Worm (Caenorhabditis elegans): Measurements from ENCODE around the gene larp-1.
A peak's percentile ranks its signal among the peaks of the same experiment; 100 is the strongest.

Gene larp-1

DNA sequence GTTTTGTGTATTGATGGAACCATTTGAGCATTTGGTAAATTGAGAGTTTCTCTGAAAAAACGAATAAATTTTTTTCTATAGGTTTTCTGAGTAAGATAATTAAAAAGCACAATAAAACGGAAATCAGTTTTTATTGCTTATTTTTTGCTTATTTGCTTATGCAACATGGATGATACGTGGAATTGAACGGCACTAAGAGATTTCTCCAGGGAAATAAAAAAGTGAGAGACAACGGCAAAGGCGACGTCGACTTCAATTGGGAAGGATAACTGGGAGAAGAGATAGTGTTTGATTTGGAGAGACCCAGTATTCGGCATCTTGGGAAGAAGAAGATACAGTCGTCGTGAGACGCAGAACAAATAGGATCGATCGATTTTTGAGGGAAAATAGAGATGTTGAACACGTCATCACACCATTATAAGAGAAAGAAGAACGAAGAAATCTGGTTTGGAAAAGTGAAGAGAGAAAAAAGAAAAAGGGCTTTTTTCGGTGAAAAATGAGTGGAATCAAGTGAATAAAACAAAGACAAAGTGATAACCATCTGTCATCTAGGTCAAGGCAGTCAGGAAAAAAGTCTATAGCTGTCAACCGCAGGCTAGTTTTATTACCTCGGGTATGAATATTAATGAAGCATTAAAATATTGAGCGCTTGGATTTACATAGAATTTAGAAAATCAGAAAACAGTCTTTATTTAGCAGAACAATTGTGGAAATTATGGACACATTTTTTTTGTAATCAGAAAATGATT, 19.2 kb downstream of the larp-1 start, which contains the start of gene tmem-131 (continued):
- no peak for TF ChIP-seq lin-39 (tag; optimal IDR thresholded peaks at IDR 0.05)
- TF ChIP-seq eor-1 (tag; optimal IDR thresholded peaks at IDR 0.05) = no peak
- peak; percentile 83 for TF ChIP-seq nhr-23 (tag; optimal IDR thresholded peaks at IDR 0.05)
- peak; percentile 91 for TF ChIP-seq nhr-25 (tag; optimal IDR thresholded peaks at IDR 0.05)
- TF ChIP-seq mml-1 (tag; optimal IDR thresholded peaks at IDR 0.05) = no peak
- no peak for TF ChIP-seq nhr-28 (tag; optimal IDR thresholded peaks at IDR 0.05)
- TF ChIP-seq nhr-67 (tag; optimal IDR thresholded peaks at IDR 0.05) = no peak
- peak; percentile 79 for TF ChIP-seq ceh-28 (tag; optimal IDR thresholded peaks at IDR 0.05)
- no peak for TF ChIP-seq nhr-77 (tag; optimal IDR thresholded peaks at IDR 0.05)
- TF ChIP-seq nhr-237 (tag; optimal IDR thresholded peaks at IDR 0.05) = no peak
- TF ChIP-seq ztf-4 (tag; optimal IDR thresholded peaks at IDR 0.05) = no peak
- no peak for TF ChIP-seq fos-1 (tag; optimal IDR thresholded peaks at IDR 0.05)

DNA sequence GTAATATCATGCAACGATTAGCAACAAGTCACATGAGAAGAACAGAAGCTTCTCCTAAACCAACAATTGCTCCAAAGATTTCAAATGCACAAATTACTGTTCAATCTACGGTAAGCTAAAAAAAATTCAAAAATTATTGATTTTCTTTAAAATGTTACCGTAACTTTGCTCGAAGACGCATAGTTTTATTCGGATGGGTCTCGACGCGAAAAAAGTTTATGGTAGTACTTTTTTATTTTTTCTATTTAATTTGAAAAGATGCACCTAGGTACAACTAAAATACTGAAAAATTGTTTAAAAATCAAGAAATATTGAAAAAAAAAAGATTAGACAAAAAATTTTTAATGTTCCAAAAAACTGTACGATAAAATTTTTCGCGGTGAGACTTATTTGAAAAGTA, 29.8 kb downstream of the larp-1 start:
- no peak for TF ChIP-seq ZK546.5 (tag; optimal IDR thresholded peaks at IDR 0.05)
- TF ChIP-seq nhr-25 (tag; optimal IDR thresholded peaks at IDR 0.05) = no peak
- TF ChIP-seq nhr-237 (tag; optimal IDR thresholded peaks at IDR 0.05) = no peak
- TF ChIP-seq fkh-10 (GFP tag; optimal IDR thresholded peaks at IDR 0.05) = no peak
- TF ChIP-seq mml-1 (tag; optimal IDR thresholded peaks at IDR 0.05) = no peak
- TF ChIP-seq daf-12 (tag; optimal IDR thresholded peaks at IDR 0.05) = no peak
- no peak for TF ChIP-seq ceh-16 (tag; optimal IDR thresholded peaks at IDR 0.05)
- TF ChIP-seq jun-1 (tag; optimal IDR thresholded peaks at IDR 0.05) = no peak
- no peak for TF ChIP-seq lin-39 (tag; optimal IDR thresholded peaks at IDR 0.05)
- TF ChIP-seq nhr-67 (tag; optimal IDR thresholded peaks at IDR 0.05) = no peak
- no peak for TF ChIP-seq nhr-77 (tag; optimal IDR thresholded peaks at IDR 0.05)
- no peak for TF ChIP-seq sea-2 (GFP tag; optimal IDR thresholded peaks at IDR 0.05)
- no peak for TF ChIP-seq ama-1 (optimal IDR thresholded peaks at IDR 0.05)
- no peak for TF ChIP-seq R02D3.7 (tag; optimal IDR thresholded peaks at IDR 0.05)
- TF ChIP-seq nhr-76 (tag; optimal IDR thresholded peaks at IDR 0.05) = no peak

DNA sequence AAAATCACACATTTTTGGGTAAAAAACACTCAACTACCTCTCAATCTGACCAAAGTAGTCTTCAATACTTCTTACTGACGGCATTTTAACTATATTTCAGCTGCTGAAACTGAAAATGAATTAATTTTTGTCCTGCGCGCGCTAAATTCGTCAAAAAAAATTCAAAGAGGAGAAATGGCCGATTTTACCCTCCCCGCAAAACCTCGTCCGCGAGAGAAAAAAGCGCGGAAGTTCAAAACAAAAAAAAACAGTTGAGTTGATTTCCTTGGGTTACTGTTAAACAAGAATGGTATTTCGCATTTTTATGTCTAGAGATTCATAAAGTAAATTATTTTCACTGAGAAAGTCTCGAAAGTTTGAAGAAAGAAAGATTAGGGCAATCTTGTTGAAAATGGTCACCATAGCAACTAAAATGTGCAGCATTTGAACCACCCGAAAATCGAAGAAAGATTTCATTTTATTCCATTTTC, 30.6 kb downstream of the larp-1 start, which contains the start of the genes C27F2.10 and wdr-60:
Gene C27F2.10, minus strand, starts transcription at position 109 of the 470 bp plus-strand sequence.
Gene wdr-60, plus strand, starts transcription at position 420 of the 470 bp plus-strand sequence.
- TF ChIP-seq elt-2 (tag; optimal IDR thresholded peaks at IDR 0.05) (no peak), nfya-1 (tag; optimal IDR thresholded peaks at IDR 0.05; ENCODE audit: insufficient read depth) (peak; percentile 55), R02D3.7 (tag; optimal IDR thresholded peaks at IDR 0.05) (no peak), daf-12 (tag; optimal IDR thresholded peaks at IDR 0.05) (no peak), tbx-2 (tag; optimal IDR thresholded peaks at IDR 0.05) (no peak), nhr-237 (tag; optimal IDR thresholded peaks at IDR 0.05) (no peak), nhr-12 (tag; optimal IDR thresholded peaks at IDR 0.05) (no peak), ceh-82 (tag; optimal IDR thresholded peaks at IDR 0.05) (no peak), ceh-9 (tag; optimal IDR thresholded peaks at IDR 0.05) (no peak), skn-1 (tag; optimal IDR thresholded peaks at IDR 0.05) (no peak), nhr-23 (tag; optimal IDR thresholded peaks at IDR 0.05) (peak; percentile 1), nhr-25 (tag; optimal IDR thresholded peaks at IDR 0.05) (no peak), nhr-76 (tag; optimal IDR thresholded peaks at IDR 0.05) (no peak), hmg-11 (tag; optimal IDR thresholded peaks at IDR 0.05) (no peak), egl-5 (tag; optimal IDR thresholded peaks at IDR 0.05) (no peak), eor-1 (tag; optimal IDR thresholded peaks at IDR 0.05) (no peak), lin-39 (tag; optimal IDR thresholded peaks at IDR 0.05) (no peak), nhr-28 (tag; optimal IDR thresholded peaks at IDR 0.05) (no peak), nhr-77 (tag; optimal IDR thresholded peaks at IDR 0.05) (no peak), ZK546.5 (tag; optimal IDR thresholded peaks at IDR 0.05) (no peak), lin-15B (tag; optimal IDR thresholded peaks at IDR 0.05) (peak; percentile 44), unc-39 (tag; optimal IDR thresholded peaks at IDR 0.05) (no peak)

DNA sequence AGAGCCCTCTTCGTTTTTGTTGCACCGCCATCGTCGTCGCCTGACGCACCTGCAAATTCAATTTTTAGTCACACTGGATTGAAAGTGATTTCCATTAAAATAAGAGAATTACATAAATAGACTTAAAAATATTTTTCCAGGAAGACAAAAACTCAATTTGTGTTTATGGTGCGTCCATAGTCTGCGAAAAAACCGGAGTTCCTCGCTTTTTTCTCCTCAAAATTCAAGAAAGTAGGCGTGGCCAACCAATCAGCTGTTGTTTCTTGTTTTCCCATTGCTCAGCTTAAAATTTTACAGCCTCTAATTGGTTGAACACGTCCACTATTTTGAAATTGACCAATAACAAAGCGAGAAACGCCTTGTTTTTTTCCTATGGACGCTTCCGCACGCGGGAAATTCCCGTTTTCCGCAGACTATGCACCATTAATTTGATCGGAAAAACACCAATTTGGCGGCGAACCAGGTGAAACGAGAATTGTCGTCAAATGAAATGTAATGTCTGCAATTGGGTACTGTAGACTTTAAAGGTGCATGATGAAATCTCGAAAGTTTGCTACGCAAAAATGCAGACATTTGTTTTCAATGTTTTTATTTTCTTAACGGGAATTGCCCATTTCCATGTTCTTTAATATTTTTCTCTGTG, 32.9 kb downstream of the larp-1 start, which contains the start of gene C27F2.7:
Gene C27F2.7, minus strand, starts transcription at position 51 of the 643 bp plus-strand sequence.
- no peak for TF ChIP-seq fkh-10 (GFP tag; optimal IDR thresholded peaks at IDR 0.05)
- no peak for TF ChIP-seq mdl-1 (tag; optimal IDR thresholded peaks at IDR 0.05)
- no peak for TF ChIP-seq egl-5 (tag; optimal IDR thresholded peaks at IDR 0.05)
- TF ChIP-seq nfya-1 (tag; optimal IDR thresholded peaks at IDR 0.05; ENCODE audit: insufficient read depth) = peak; percentile 72

All from whole organism, L3 larva.